Fruit fly (Drosophila melanogaster): Measurements from ENCODE around the gene CG11630.

dm6 chr2L:21752798-21753197, 31.1 kb downstream of the CG11630 start:
- no peak for TF ChIP-seq psq (optimal IDR thresholded peaks at IDR 0.05)
- TF ChIP-seq insv (optimal IDR thresholded peaks at IDR 0.05) = no peak

Measured in Kc167 (cell line).